Worm (Caenorhabditis elegans) whole organism, L4 larva: ENCODE measurements around the gene Y46G5A.39.

Source experiments
- ZK546.5 ChIP-seq, 2 experiments: sonication (generic microtip); optimal IDR thresholded peaks; 2 replicates each; lab custom pipeline; 2017; ENCODE audit warnings: missing biosample characterization in 2 of 2, missing genetic modification characterization in 2 of 2
- ceh-32 ChIP-seq: sonication (generic microtip); optimal IDR thresholded peaks from 2 replicates; lab custom pipeline; 2016; ENCODE audit warnings: mild to moderate bottlenecking, missing genetic modification characterization, missing compliant biosample characterization; ENCODE audit not compliant: poor library complexity
- ceh-82 ChIP-seq: sonication (generic microtip); optimal IDR thresholded peaks from 2 replicates; lab custom pipeline; 2017; ENCODE audit warnings: missing biosample characterization, missing genetic modification characterization
- daf-19 ChIP-seq: fragments of 200-800 bp; sonication (Bioruptor generic); conservative IDR thresholded peaks from 2 replicates; pipeline ENCODE4 v1.3.6; 2022; ENCODE audit warnings: missing genetic modification characterization, missing compliant biosample characterization
- lin-39 ChIP-seq: fragments of 150-350 bp; optimal IDR thresholded peaks from 2 replicates; lab custom pipeline; 2014; ENCODE audit warnings: missing biosample characterization, missing genetic modification reagents, missing genetic modification characterization
- nhr-11 ChIP-seq: fragments of 150-350 bp; optimal IDR thresholded peaks from 2 replicates; lab custom pipeline; 2014; ENCODE audit warnings: missing biosample characterization, missing genetic modification characterization
- unc-62 ChIP-seq, 3 experiments: fragments of 150-350 bp in 1 of 3; sonication (generic microtip); optimal IDR thresholded peaks in 2 of 3; peaks in 1 of 3; 1 replicate in 1 of 3; 2 replicates in 2 of 3; lab custom pipeline; 2014 to 2017; ENCODE audit warnings: missing biosample characterization in 3 of 3, missing genetic modification characterization in 3 of 3, missing genetic modification reagents in 3 of 3, missing genotype in 1 of 3
- ztf-11 ChIP-seq: fragments of 150-350 bp; optimal IDR thresholded peaks from 2 replicates; lab custom pipeline; 2014; ENCODE audit warnings: missing biosample characterization, missing genetic modification characterization

- TF ChIP-seq unc-62 (GFP tag; optimal IDR thresholded peaks at IDR 0.05 in 1 of 2; lab: Kevin White, UChicago), result no peak
- no peak for TF ChIP-seq unc-62 (tag; optimal IDR thresholded peaks at IDR 0.05; lab: Kevin White, UChicago)
- no peak for TF ChIP-seq ztf-11 (tag; lab: Kevin White, UChicago)
- TF ChIP-seq lin-39 (tag; lab: Kevin White, UChicago), result no peak
- no peak for TF ChIP-seq nhr-11 (tag; lab: Kevin White, UChicago)
- no peak for TF ChIP-seq daf-19
- no peak for TF ChIP-seq ceh-82 (tag; lab: Kevin White, UChicago)
- no peak for TF ChIP-seq ceh-32 (tag; lab: Kevin White, UChicago)
- TF ChIP-seq ZK546.5 (tag; optimal IDR thresholded peaks at IDR 0.05; lab: Kevin White, UChicago), result no peak
Observed at ce11 chrII:12789497-12789896, 35.9 kb upstream of the Y46G5A.39 start.
